Worm (Caenorhabditis elegans) whole organism, L2 larva: Measurements from ENCODE around the gene D1014.13.

Experiments used
- R02D3.7 ChIP-seq: fragments of 150-350 bp; optimal IDR thresholded peaks from 2 replicates; lab custom pipeline; 2014; ENCODE audit warnings: missing biosample characterization, missing genetic modification characterization
- Y55F3AM.14 ChIP-seq: fragments of 200-800 bp; sonication (Bioruptor generic); optimal IDR thresholded peaks from 2 replicates; lab custom pipeline; 2018; ENCODE audit warnings: mild to moderate bottlenecking, missing genetic modification characterization, missing compliant biosample characterization
- aly-2 ChIP-seq: fragments of 150-350 bp; optimal IDR thresholded peaks from 2 replicates; lab custom pipeline; 2014; ENCODE audit warnings: missing biosample characterization, missing genetic modification characterization
- blmp-1 ChIP-seq: sonication (generic microtip); optimal IDR thresholded peaks from 2 replicates; lab custom pipeline; 2017; ENCODE audit warnings: missing genetic modification characterization, mild to moderate bottlenecking, missing compliant biosample characterization, antibody characterized with exemption, moderate library complexity; ENCODE audit not compliant: insufficient read depth
- elt-3 ChIP-seq: sonication (generic microtip); optimal IDR thresholded peaks from 2 replicates; lab custom pipeline; 2017; ENCODE audit warnings: missing biosample characterization, missing genetic modification characterization
- gmeb-1 ChIP-seq: fragments of 150-350 bp; optimal IDR thresholded peaks from 2 replicates; lab custom pipeline; 2014; ENCODE audit warnings: missing biosample characterization, missing genetic modification characterization
- lin-13 ChIP-seq: fragments of 150-350 bp; optimal IDR thresholded peaks from 2 replicates; lab custom pipeline; 2014; ENCODE audit warnings: missing biosample characterization, missing genetic modification reagents, missing genetic modification characterization
- nhr-6 ChIP-seq: fragments of 150-350 bp; optimal IDR thresholded peaks from 2 replicates; lab custom pipeline; 2014; ENCODE audit warnings: missing biosample characterization, missing genetic modification characterization
- nhr-77 ChIP-seq: fragments of 150-350 bp; optimal IDR thresholded peaks from 2 replicates; lab custom pipeline; 2014; ENCODE audit warnings: missing biosample characterization, missing genetic modification characterization
- skn-1 ChIP-seq: sonication (generic microtip); optimal IDR thresholded peaks from 2 replicates; lab custom pipeline; 2017; ENCODE audit warnings: missing biosample characterization, missing genetic modification characterization
- unc-39 ChIP-seq: fragments of 150-350 bp; optimal IDR thresholded peaks from 2 replicates; lab custom pipeline; 2014; ENCODE audit warnings: missing biosample characterization, missing genetic modification characterization
- unc-55 ChIP-seq: fragments of 150-350 bp; sonication (generic microtip); optimal IDR thresholded peaks from 3 replicates; lab custom pipeline; 2014; ENCODE audit warnings: missing biosample characterization, missing genetic modification reagents, missing genetic modification characterization
- zag-1 ChIP-seq: fragments of 150-350 bp; optimal IDR thresholded peaks from 2 replicates; lab custom pipeline; 2014; ENCODE audit warnings: missing biosample characterization, missing genetic modification characterization

DNA sequence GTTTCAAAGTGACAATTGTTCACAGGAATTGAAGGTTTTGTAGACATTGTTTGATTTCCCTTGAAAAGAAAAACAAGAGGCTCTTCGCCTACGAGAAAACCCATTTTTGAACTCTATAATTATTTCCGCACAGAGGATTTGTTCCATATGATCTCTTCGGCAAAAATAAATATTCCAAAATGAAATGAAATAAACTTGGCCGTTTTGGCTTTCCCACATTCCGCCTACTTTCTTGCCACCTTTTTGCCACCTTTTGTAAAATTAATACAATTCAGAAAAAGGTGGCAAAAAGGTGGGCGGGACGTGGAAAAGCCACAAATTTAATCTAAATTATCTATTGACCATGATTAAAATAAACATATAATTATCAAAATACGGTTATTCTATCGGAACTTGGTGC, 43.0 kb downstream of the D1014.13 start, which contains the start of gene F20D6.15:
- TF ChIP-seq elt-3 (tag; lab: Kevin White, UChicago) (no peak), unc-39 (no peak), nhr-77 (tag; lab: Kevin White, UChicago) (no peak), nhr-6 (tag; lab: Kevin White, UChicago) (no peak), lin-13 (GFP tag; lab: Kevin White, UChicago) (no peak), unc-55 (no peak), aly-2 (tag; lab: Kevin White, UChicago) (no peak), zag-1 (no peak), gmeb-1 (tag; lab: Kevin White, UChicago) (no peak), R02D3.7 (no peak), skn-1 (no peak), Y55F3AM.14 (GFP tag; lab: Kevin White, UChicago) (no peak), blmp-1 (tag; lab: Kevin White, UChicago) (no peak)
